Worm (Caenorhabditis elegans): Measurements from ENCODE around the gene svh-5.
A peak's percentile ranks its signal among the peaks of the same experiment; 100 is the strongest.

- TF ChIP-seq lin-13 (tag; optimal IDR thresholded peaks at IDR 0.05) (no peak), lsy-2 (tag; optimal IDR thresholded peaks at IDR 0.05) (no peak), unc-62 (GFP tag; optimal IDR thresholded peaks at IDR 0.05) (no peak), zip-8 (tag; optimal IDR thresholded peaks at IDR 0.05) (no peak), ceh-83 (GFP tag; optimal IDR thresholded peaks at IDR 0.05) (no peak), nhr-28 (tag; optimal IDR thresholded peaks at IDR 0.05) (no peak), pha-4 (tag; optimal IDR thresholded peaks at IDR 0.05) (no peak), sptf-1 (tag; optimal IDR thresholded peaks at IDR 0.05) (no peak), snpc-4 (tag; optimal IDR thresholded peaks at IDR 0.05) (no peak), ces-1 (GFP tag; optimal IDR thresholded peaks at IDR 0.05) (peak; percentile 67), nhr-2 (tag; optimal IDR thresholded peaks at IDR 0.05) (no peak), nhr-76 (tag; optimal IDR thresholded peaks at IDR 0.05) (no peak), ztf-11 (tag; optimal IDR thresholded peaks at IDR 0.05) (no peak), unc-120 (tag; optimal IDR thresholded peaks at IDR 0.05; ENCODE audit: poor library complexity, severe bottlenecking) (no peak)
Observed at ce11 chrX:15343971-15344370, 33.7 kb downstream of the svh-5 start.

Measured in whole organism, mixed stage, embryonic.